Fruit fly (Drosophila melanogaster) whole organism, embryonic: ENCODE measurements around the gene CG46456.

Experiments used
- Atf6 ChIP-seq: fragments of 200-800 bp; sonication (Bioruptor generic); IDR thresholded peaks from 2 replicates; pipeline ENCODE4 v1.3.6; 2022; ENCODE audit warnings: missing biosample characterization, missing genetic modification characterization
- B-H2 ChIP-seq: fragments of 200-800 bp; sonication (Bioruptor generic); optimal IDR thresholded peaks from 2 replicates; lab custom pipeline; 2018; ENCODE audit warnings: missing biosample characterization, mild to moderate bottlenecking, missing genetic modification characterization
- CG10147 ChIP-seq: fragments of 200-800 bp; sonication (Bioruptor generic); optimal IDR thresholded peaks from 2 replicates; lab custom pipeline; 2019; ENCODE audit warnings: missing biosample characterization, mild to moderate bottlenecking, missing genetic modification characterization, moderate library complexity
- CG12299 ChIP-seq: fragments of 200-800 bp; sonication (Bioruptor generic); optimal IDR thresholded peaks from 2 replicates; lab custom pipeline; 2018; ENCODE audit warnings: missing biosample characterization, mild to moderate bottlenecking, missing genetic modification characterization
- CG13287 ChIP-seq: fragments of 200-800 bp; sonication (Bioruptor generic); IDR thresholded peaks from 2 replicates; pipeline ENCODE4 v1.3.6; 2022; ENCODE audit warnings: missing biosample characterization, missing genetic modification characterization; ENCODE audit not compliant: partially characterized antibody
- CG13894 ChIP-seq: fragments of 200-800 bp; sonication (Bioruptor generic); optimal IDR thresholded peaks from 3 replicates; lab custom pipeline; 2018; ENCODE audit warnings: missing biosample characterization, mild to moderate bottlenecking, missing genetic modification characterization, moderate library complexity
- CG14710 ChIP-seq: fragments of 200-800 bp; sonication (Bioruptor generic); optimal IDR thresholded peaks from 3 replicates; lab custom pipeline; 2019; ENCODE audit warnings: missing biosample characterization, mild to moderate bottlenecking, missing genetic modification characterization, moderate library complexity
- CG15696 ChIP-seq: fragments of 200-800 bp; sonication (Bioruptor generic); optimal IDR thresholded peaks from 2 replicates; lab custom pipeline; 2019; ENCODE audit warnings: missing biosample characterization, mild to moderate bottlenecking, missing genetic modification characterization, moderate library complexity
- CG16815 ChIP-seq: fragments of 200-800 bp; sonication (Bioruptor generic); optimal IDR thresholded peaks from 3 replicates; lab custom pipeline; 2017; ENCODE audit warnings: missing biosample characterization, mild to moderate bottlenecking, missing genetic modification characterization
- CG17328 ChIP-seq: fragments of 200-800 bp; sonication (Bioruptor generic); IDR thresholded peaks from 2 replicates; pipeline ENCODE4 v1.3.6; 2022; ENCODE audit warnings: missing biosample characterization, missing genetic modification characterization
- CG17361 ChIP-seq: fragments of 200-800 bp; sonication (Bioruptor generic); IDR thresholded peaks from 3 replicates; pipeline ENCODE4 v1.3.6; 2022; ENCODE audit warnings: missing biosample characterization, missing genetic modification characterization
- CG17385 ChIP-seq: fragments of 200-800 bp; sonication (Bioruptor generic); optimal IDR thresholded peaks from 3 replicates; lab custom pipeline; 2018; ENCODE audit warnings: missing biosample characterization, mild to moderate bottlenecking, missing genetic modification characterization
- CG17612 ChIP-seq: fragments of 200-800 bp; sonication (Bioruptor generic); IDR thresholded peaks from 2 replicates; pipeline ENCODE4 v1.3.6; 2022; ENCODE audit warnings: missing biosample characterization, missing genetic modification characterization
- CG1832 ChIP-seq: fragments of 200-800 bp; sonication (Bioruptor generic); optimal IDR thresholded peaks from 2 replicates; lab custom pipeline; 2017; ENCODE audit warnings: missing biosample characterization, mild to moderate bottlenecking, missing genetic modification characterization, inconsistent platforms
- CG2129 ChIP-seq: fragments of 200-800 bp; sonication (Bioruptor generic); IDR thresholded peaks from 2 replicates; pipeline ENCODE4 v1.3.6; 2022; ENCODE audit warnings: missing biosample characterization, missing genetic modification characterization; ENCODE audit not compliant: partially characterized antibody
- CG2199 ChIP-seq: fragments of 200-800 bp; sonication (Bioruptor generic); IDR thresholded peaks from 3 replicates; pipeline ENCODE4 v1.3.6; 2022; ENCODE audit warnings: missing biosample characterization, missing genetic modification characterization
- CG33557 ChIP-seq: fragments of 200-800 bp; sonication (Bioruptor generic); optimal IDR thresholded peaks from 2 replicates; lab custom pipeline; 2019; ENCODE audit warnings: missing biosample characterization, mild to moderate bottlenecking, missing genetic modification characterization, moderate library complexity
- CG34422 ChIP-seq: fragments of 200-800 bp; sonication (Bioruptor generic); IDR thresholded peaks from 3 replicates; pipeline ENCODE4 v1.3.6; 2022; ENCODE audit warnings: missing biosample characterization, missing genetic modification characterization
- CG3838 ChIP-seq: fragments of 200-800 bp; sonication (Bioruptor generic); optimal IDR thresholded peaks from 3 replicates; lab custom pipeline; 2016; ENCODE audit warnings: missing biosample characterization, missing genetic modification characterization
- CG4282 ChIP-seq: fragments of 200-800 bp; sonication (Bioruptor generic); optimal IDR thresholded peaks from 2 replicates; lab custom pipeline; 2016; ENCODE audit warnings: missing biosample characterization, missing genetic modification characterization
- CG7839 ChIP-seq: fragments of 200-800 bp; sonication (Bioruptor generic); optimal IDR thresholded peaks from 3 replicates; lab custom pipeline; 2018; ENCODE audit warnings: missing biosample characterization, mild to moderate bottlenecking, missing genetic modification characterization, moderate library complexity
- Gug ChIP-seq: fragments of 200-800 bp; sonication (Bioruptor generic); IDR thresholded peaks from 4 replicates; pipeline ENCODE4 v1.3.6; 2022; ENCODE audit warnings: missing biosample characterization, missing genetic modification characterization
- Hmr ChIP-seq: fragments of 200-800 bp; sonication (Bioruptor generic); optimal IDR thresholded peaks from 3 replicates; lab custom pipeline; 2017; ENCODE audit warnings: mild to moderate bottlenecking, missing biosample characterization, missing genetic modification reagents, missing genetic modification characterization
- Kr ChIP-seq: fragments of 200-800 bp; sonication (Bioruptor generic); optimal IDR thresholded peaks from 2 replicates; lab custom pipeline; 2017; ENCODE audit warnings: missing biosample characterization, mild to moderate bottlenecking, missing genetic modification characterization
- Lim3 ChIP-seq: fragments of 200-800 bp; sonication (Bioruptor generic); IDR thresholded peaks from 2 replicates; pipeline ENCODE4 v1.3.6; 2022; ENCODE audit warnings: missing biosample characterization, missing genetic modification characterization
- Oaz ChIP-seq: fragments of 200-800 bp; sonication (Bioruptor generic); IDR thresholded peaks from 2 replicates; pipeline ENCODE4 v1.3.6; 2022; ENCODE audit warnings: missing biosample characterization, missing genetic modification characterization
- Pdp1 ChIP-seq, 2 experiments: fragments of 200-800 bp; sonication (Bioruptor generic); optimal IDR thresholded peaks; 3 replicates each; lab custom pipeline; 2016; ENCODE audit warnings: missing biosample characterization in 2 of 2, missing genetic modification characterization in 2 of 2, mild to moderate bottlenecking in 1 of 2, moderate library complexity in 1 of 2
- Sin3A ChIP-seq: fragments of >200 bp; optimal IDR thresholded peaks from 2 replicates; lab custom pipeline; 2018
- Stat92E ChIP-seq, 3 experiments: fragments of >200 bp in 2 of 3; fragments of 200-800 bp in 1 of 3; sonication (Bioruptor generic) in 1 of 3; optimal IDR thresholded peaks; 2 replicates each; lab custom pipeline; 2017 to 2019; ENCODE audit warnings: missing biosample characterization in 3 of 3, missing genetic modification characterization in 3 of 3, mild to moderate bottlenecking in 1 of 3, moderate library complexity in 1 of 3
- Xbp1 ChIP-seq: fragments of 200-800 bp; sonication (Bioruptor generic); optimal IDR thresholded peaks from 3 replicates; lab custom pipeline; 2016; ENCODE audit warnings: missing biosample characterization, mild to moderate bottlenecking, missing genetic modification characterization
- cato ChIP-seq: fragments of 200-800 bp; sonication (Bioruptor generic); optimal IDR thresholded peaks from 2 replicates; lab custom pipeline; 2016; ENCODE audit warnings: missing biosample characterization, missing genetic modification characterization, borderline replicate concordance
- da ChIP-seq: fragments of 200-800 bp; sonication (Bioruptor generic); optimal IDR thresholded peaks from 2 replicates; lab custom pipeline; 2016; ENCODE audit warnings: missing biosample characterization, missing genetic modification characterization
- eve ChIP-seq, 2 experiments: fragments of >200 bp; optimal IDR thresholded peaks; 2 replicates each; lab custom pipeline; 2017; ENCODE audit warnings: missing biosample characterization in 2 of 2, missing genetic modification characterization in 2 of 2
- fd96Cb ChIP-seq: fragments of 200-800 bp; sonication (Bioruptor generic); optimal IDR thresholded peaks from 2 replicates; lab custom pipeline; 2018; ENCODE audit warnings: missing biosample characterization, mild to moderate bottlenecking, missing genetic modification characterization, moderate library complexity
- gem ChIP-seq: fragments of 200-800 bp; sonication (Bioruptor generic); optimal IDR thresholded peaks from 2 replicates; lab custom pipeline; 2019; ENCODE audit warnings: missing biosample characterization, mild to moderate bottlenecking, missing genetic modification characterization, moderate library complexity
- knrl ChIP-seq: fragments of 200-800 bp; sonication (Bioruptor generic); IDR thresholded peaks from 3 replicates; pipeline ENCODE4 v1.3.6; 2022; ENCODE audit warnings: missing biosample characterization, missing genetic modification characterization; ENCODE audit not compliant: partially characterized antibody
- lola ChIP-seq, 3 experiments: fragments of >200 bp in 2 of 3; fragments of 200-800 bp in 1 of 3; sonication (Bioruptor generic) in 1 of 3; optimal IDR thresholded peaks; 2 replicates each; lab custom pipeline; 2017 to 2019; ENCODE audit warnings: missing biosample characterization in 3 of 3, missing genetic modification characterization in 3 of 3, mild to moderate bottlenecking in 1 of 3, moderate library complexity in 1 of 3
- mirr ChIP-seq: fragments of 200-800 bp; sonication (Bioruptor generic); optimal IDR thresholded peaks from 3 replicates; lab custom pipeline; 2018; ENCODE audit warnings: missing biosample characterization, mild to moderate bottlenecking, missing genetic modification characterization
- pan ChIP-seq, 4 experiments: fragments of >200 bp in 3 of 4; fragments of 200-800 bp in 1 of 4; sonication (Bioruptor generic) in 1 of 4; optimal IDR thresholded peaks in 3 of 4; IDR thresholded peaks in 1 of 4; 2 replicates each; pipeline versions ENCODE4 v1.3.6 to Lab custom; 2017 to 2022; ENCODE audit warnings: missing biosample characterization in 2 of 4, missing genetic modification characterization in 2 of 4, mixed read lengths in 1 of 4
- pfk ChIP-seq: fragments of 200-800 bp; sonication (Bioruptor generic); optimal IDR thresholded peaks from 2 replicates; lab custom pipeline; 2018; ENCODE audit warnings: missing biosample characterization, mild to moderate bottlenecking, missing genetic modification characterization, moderate library complexity
- phol ChIP-seq: fragments of 200-800 bp; sonication (Bioruptor generic); optimal IDR thresholded peaks from 3 replicates; lab custom pipeline; 2018; ENCODE audit warnings: missing biosample characterization, mild to moderate bottlenecking, missing genetic modification characterization, moderate library complexity
- pita ChIP-seq: fragments of 200-800 bp; sonication (Bioruptor generic); optimal IDR thresholded peaks from 2 replicates; lab custom pipeline; 2017; ENCODE audit warnings: missing biosample characterization, mild to moderate bottlenecking, missing genetic modification characterization
- ranshi ChIP-seq: fragments of 200-800 bp; sonication (Bioruptor generic); IDR thresholded peaks from 2 replicates; pipeline ENCODE4 v1.3.6; 2022; ENCODE audit warnings: missing biosample characterization, missing genetic modification characterization
- sna ChIP-seq: fragments of 200-800 bp; sonication (Bioruptor generic); IDR thresholded peaks from 2 replicates; pipeline ENCODE4 v1.3.6; 2022; ENCODE audit warnings: missing biosample characterization, missing genetic modification characterization; ENCODE audit not compliant: partially characterized antibody
- sqz ChIP-seq: fragments of 200-800 bp; sonication (Bioruptor generic); optimal IDR thresholded peaks from 3 replicates; lab custom pipeline; 2018; ENCODE audit warnings: missing biosample characterization, mild to moderate bottlenecking, missing genetic modification characterization
- tin ChIP-seq: fragments of 200-800 bp; sonication (Bioruptor generic); optimal IDR thresholded peaks from 3 replicates; lab custom pipeline; 2016; ENCODE audit warnings: missing biosample characterization, missing genetic modification characterization
- vfl ChIP-seq: fragments of 200-800 bp; sonication (Bioruptor generic); optimal IDR thresholded peaks from 2 replicates; lab custom pipeline; 2016; ENCODE audit warnings: missing biosample characterization, missing genetic modification characterization

The CG46456 gene

DNA sequence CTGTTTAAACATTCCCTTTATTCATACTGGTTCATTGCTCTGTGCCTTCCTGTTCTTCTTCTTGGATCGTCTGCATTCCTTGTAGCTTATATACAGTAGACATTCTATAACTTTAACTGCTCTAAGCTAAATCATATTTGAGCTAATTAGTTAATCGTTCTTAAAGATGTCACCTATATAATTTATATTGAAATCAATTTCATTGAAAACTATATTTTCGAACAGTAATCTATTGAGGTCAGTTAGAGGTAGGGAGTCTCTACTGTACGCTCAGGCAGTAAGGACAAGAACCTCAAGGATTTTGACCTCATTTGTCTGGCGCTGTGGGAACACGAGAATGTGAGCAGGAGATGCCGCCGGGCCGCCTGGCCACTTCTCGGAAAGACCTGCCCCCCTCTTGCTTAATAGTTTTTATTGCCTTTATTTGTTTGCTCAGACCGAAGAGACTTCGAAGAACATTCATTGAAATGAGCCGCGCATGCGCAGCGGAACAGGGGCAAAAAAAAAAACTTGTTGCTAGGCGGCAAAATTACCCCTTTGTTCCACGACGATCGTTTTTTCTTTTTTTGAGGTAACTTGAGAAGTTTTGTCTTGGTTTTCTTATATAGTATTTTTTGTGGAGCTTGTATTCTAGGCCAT, 2.3 kb downstream of the CG46456 start (continued):
- peak; percentile 35 for TF ChIP-seq CG16815 (GFP tag; lab: Kevin White, UChicago)
- no peak for TF ChIP-seq Lim3 (GFP tag; lab: Robert Waterston, UW)
- TF ChIP-seq CG7839 (tag; lab: Kevin White, UChicago): peak; percentile 45
- no peak for TF ChIP-seq Oaz (GFP tag; lab: Robert Waterston, UW)
- TF ChIP-seq knrl (GFP tag; lab: Robert Waterston, UW): no peak
- TF ChIP-seq CG17612 (GFP tag; lab: Robert Waterston, UW): peak; percentile 53; the same call in 1 of the 2 replicates
- TF ChIP-seq B-H2 (GFP tag; lab: Kevin White, UChicago): no peak
- no peak for TF ChIP-seq pita (GFP tag; lab: Kevin White, UChicago)
- no peak for TF ChIP-seq sna (GFP tag; lab: Robert Waterston, UW)
- TF ChIP-seq CG17385: peak; percentile 42
- no peak for TF ChIP-seq pan (optimal IDR thresholded peaks at IDR 0.05; lab: Kevin White, UChicago)
- peak in 1 of 2 experiments; percentile 57 for TF ChIP-seq pan (GFP tag; optimal IDR thresholded peaks at IDR 0.05 in 1 of 2, IDR thresholded peaks at IDR 0.05 in 1 of 2)
- no peak for TF ChIP-seq CG4282 (GFP tag; lab: Kevin White, UChicago)
- TF ChIP-seq CG34422 (GFP tag; lab: Robert Waterston, UW): 0 out of 3 replicates have a peak, but pooled peaks have one; percentile 38
- no peak for TF ChIP-seq da (GFP tag; lab: Kevin White, UChicago)
- no peak for TF ChIP-seq CG2129 (GFP tag; lab: Robert Waterston, UW)
- peak; percentile 23 for TF ChIP-seq CG33557 (GFP tag; lab: Kevin White, UChicago)
- TF ChIP-seq tin (GFP tag; lab: Kevin White, UChicago): peak; percentile 48
- peak; percentile 49; the same call in 1 of the 2 replicates for TF ChIP-seq CG17328 (GFP tag; lab: Robert Waterston, UW)
- peak; percentile 97 for TF ChIP-seq CG15696 (tag; lab: Kevin White, UChicago)
- TF ChIP-seq CG3838 (GFP tag; lab: Kevin White, UChicago): no peak
- TF ChIP-seq pfk (GFP tag; lab: Kevin White, UChicago): no peak
- peak; percentile 60 for TF ChIP-seq gem (tag; lab: Kevin White, UChicago)
- TF ChIP-seq CG1832 (GFP tag; lab: Kevin White, UChicago): no peak
- no peak for TF ChIP-seq Xbp1 (GFP tag; lab: Kevin White, UChicago)
- no peak for TF ChIP-seq Hmr
- TF ChIP-seq ranshi: 0 out of 2 replicates have a peak, but pooled peaks have one; percentile 15
- no peak for TF ChIP-seq cato (GFP tag; lab: Kevin White, UChicago)
- TF ChIP-seq CG12299: no peak
- TF ChIP-seq fd96Cb (tag; lab: Kevin White, UChicago): peak; percentile 46
- TF ChIP-seq Stat92E (GFP tag; optimal IDR thresholded peaks at IDR 0.05; lab: Kevin White, UChicago): peak in 1 of 3 experiments; percentile 84
- peak; percentile 66 for TF ChIP-seq phol (tag; lab: Kevin White, UChicago)
- no peak for TF ChIP-seq Sin3A (lab: Kevin White, UChicago)
- peak in 1 of 3 experiments; percentile 61 for TF ChIP-seq lola (GFP tag; optimal IDR thresholded peaks at IDR 0.05; lab: Kevin White, UChicago)
- peak; percentile 51; the same call in 1 of the 3 replicates for TF ChIP-seq CG17361 (GFP tag; lab: Robert Waterston, UW)
- TF ChIP-seq Atf6 (GFP tag; lab: Robert Waterston, UW): no peak
- peak; percentile 71 for TF ChIP-seq CG14710 (tag; lab: Kevin White, UChicago)
- TF ChIP-seq Gug (GFP tag; lab: Robert Waterston, UW): no peak
- TF ChIP-seq Pdp1 (GFP tag; optimal IDR thresholded peaks at IDR 0.05; lab: Kevin White, UChicago): peak; percentile 9 to 17
- TF ChIP-seq CG10147 (GFP tag; lab: Kevin White, UChicago): no peak
- TF ChIP-seq CG13894 (tag; lab: Kevin White, UChicago): no peak
- TF ChIP-seq CG13287 (GFP tag; lab: Robert Waterston, UW): no peak
- TF ChIP-seq mirr: no peak
- TF ChIP-seq eve (GFP tag; optimal IDR thresholded peaks at IDR 0.05; lab: Kevin White, UChicago): peak in 1 of 2 experiments; percentile 32
- peak; percentile 51; the same call in 1 of the 3 replicates for TF ChIP-seq CG2199 (GFP tag; lab: Robert Waterston, UW)
- TF ChIP-seq vfl (GFP tag; lab: Kevin White, UChicago): no peak
- no peak for TF ChIP-seq Kr
- TF ChIP-seq sqz (GFP tag; lab: Kevin White, UChicago): peak; percentile 76
